Worm (Caenorhabditis elegans) whole organism, L4 larva: Measurements from ENCODE around the gene ceh-62.

Experiments used
- D1046.2 ChIP-seq: fragments of 200-800 bp; sonication (Bioruptor generic); IDR thresholded peaks from 2 replicates; pipeline ENCODE4 v1.3.6; 2022; ENCODE audit warnings: missing genetic modification characterization, missing compliant biosample characterization
- F10B5.3 ChIP-seq: sonication (generic microtip); optimal IDR thresholded peaks from 2 replicates; lab custom pipeline; 2016; ENCODE audit warnings: mild to moderate bottlenecking, missing genetic modification characterization, missing compliant biosample characterization
- F37D6.2 ChIP-seq: sonication (generic microtip); optimal IDR thresholded peaks from 2 replicates; lab custom pipeline; 2016; ENCODE audit warnings: mild to moderate bottlenecking, missing genetic modification characterization, missing compliant biosample characterization
- F44E2.7 ChIP-seq: fragments of 200-800 bp; sonication (Bioruptor generic); IDR thresholded peaks from 2 replicates; pipeline ENCODE4 v2.1.2; 2022; ENCODE audit warnings: missing genetic modification characterization, missing compliant biosample characterization
- F49E8.2 ChIP-seq: sonication (generic microtip); optimal IDR thresholded peaks from 2 replicates; lab custom pipeline; 2016; ENCODE audit warnings: missing compliant biosample characterization, mild to moderate bottlenecking, missing genetic modification characterization, borderline replicate concordance
- Y105C5A.15 ChIP-seq: fragments of 200-800 bp; sonication (Bioruptor generic); IDR thresholded peaks from 2 replicates; pipeline ENCODE4 v1.3.6; 2022; ENCODE audit warnings: missing genetic modification characterization, missing compliant biosample characterization
- Y48G9A.11 ChIP-seq: fragments of 200-800 bp; sonication (Bioruptor generic); IDR thresholded peaks from 2 replicates; pipeline ENCODE4 v1.3.6; 2022; ENCODE audit warnings: missing genetic modification reagents, missing genetic modification characterization, missing compliant biosample characterization
- aha-1 ChIP-seq: fragments of 150-350 bp; peaks from one replicate; lab custom pipeline; 2014; ENCODE audit warnings: missing biosample characterization, missing genetic modification characterization
- attf-4 ChIP-seq: sonication (generic microtip); optimal IDR thresholded peaks from 3 replicates; lab custom pipeline; 2017; ENCODE audit warnings: missing biosample characterization, missing genetic modification characterization
- ceh-28 ChIP-seq: fragments of 150-350 bp; optimal IDR thresholded peaks from 2 replicates; lab custom pipeline; 2014; ENCODE audit warnings: missing biosample characterization, missing genetic modification reagents, missing genetic modification characterization
- ceh-44 ChIP-seq: fragments of 200-800 bp; sonication (Bioruptor generic); IDR thresholded peaks from 2 replicates; pipeline ENCODE4 v1.3.6; 2022; ENCODE audit warnings: missing genetic modification reagents, missing genetic modification characterization, missing compliant biosample characterization
- ceh-82 ChIP-seq: sonication (generic microtip); optimal IDR thresholded peaks from 2 replicates; lab custom pipeline; 2017; ENCODE audit warnings: missing biosample characterization, missing genetic modification characterization
- ctbp-1 ChIP-seq: fragments of 200-800 bp; sonication (Bioruptor generic); IDR thresholded peaks from 2 replicates; pipeline ENCODE4 v1.3.6; 2022; ENCODE audit warnings: missing genetic modification reagents, missing genetic modification characterization, missing compliant biosample characterization
- daf-16 ChIP-seq, 3 experiments: sonication (generic microtip); optimal IDR thresholded peaks; 2 replicates each; lab custom pipeline; 2016 to 2017; ENCODE audit warnings: missing genetic modification characterization in 3 of 3, missing genetic modification reagents in 3 of 3, mild to moderate bottlenecking in 2 of 3, missing compliant biosample characterization in 2 of 3, missing biosample characterization in 1 of 3, moderate library complexity in 1 of 3
- daf-19 ChIP-seq: fragments of 200-800 bp; sonication (Bioruptor generic); conservative IDR thresholded peaks from 2 replicates; pipeline ENCODE4 v1.3.6; 2022; ENCODE audit warnings: missing genetic modification characterization, missing compliant biosample characterization
- dmd-8 ChIP-seq: fragments of 200-800 bp; sonication (Bioruptor generic); IDR thresholded peaks from 2 replicates; pipeline ENCODE4 v1.3.6; 2022; ENCODE audit warnings: missing genetic modification characterization, missing compliant biosample characterization
- dpl-1 ChIP-seq: fragments of 150-350 bp; optimal IDR thresholded peaks from 2 replicates; lab custom pipeline; 2014; ENCODE audit warnings: missing biosample characterization, missing genetic modification reagents, missing genetic modification characterization
- egl-43 ChIP-seq: fragments of 200-800 bp; sonication (Bioruptor generic); IDR thresholded peaks from 2 replicates; pipeline ENCODE4 v1.3.6; 2022; ENCODE audit warnings: missing genetic modification reagents, missing genetic modification characterization, missing compliant biosample characterization
- hlh-11 ChIP-seq: fragments of 200-800 bp; sonication (Bioruptor generic); optimal IDR thresholded peaks from 2 replicates; lab custom pipeline; 2018; ENCODE audit warnings: mild to moderate bottlenecking, missing genetic modification characterization, missing compliant biosample characterization
- hlh-30 ChIP-seq: sonication (generic microtip); optimal IDR thresholded peaks from 2 replicates; lab custom pipeline; 2017; ENCODE audit warnings: antibody characterized with exemption, mild to moderate bottlenecking, missing genetic modification characterization, missing compliant biosample characterization; ENCODE audit not compliant: insufficient read depth
- hmg-1.1 ChIP-seq: fragments of 200-800 bp; sonication (Bioruptor generic); IDR thresholded peaks from 2 replicates; pipeline ENCODE4 v1.3.6; 2022; ENCODE audit warnings: missing genetic modification reagents, missing genetic modification characterization, missing compliant biosample characterization
- lim-7 ChIP-seq: fragments of 200-800 bp; sonication (Bioruptor generic); IDR thresholded peaks from 2 replicates; pipeline ENCODE4 v1.3.6; 2022; ENCODE audit warnings: missing genetic modification characterization, missing compliant biosample characterization
- lin-13 ChIP-seq: fragments of 150-350 bp; optimal IDR thresholded peaks from 2 replicates; lab custom pipeline; 2014; ENCODE audit warnings: missing biosample characterization, missing genetic modification reagents, missing genetic modification characterization
- lin-15B ChIP-seq: fragments of 150-350 bp; sonication (generic microtip); optimal IDR thresholded peaks from 3 replicates; lab custom pipeline; 2014; ENCODE audit warnings: missing biosample characterization, missing genetic modification characterization
- lin-38 ChIP-seq: fragments of 200-800 bp; sonication (Bioruptor generic); IDR thresholded peaks from 2 replicates; pipeline ENCODE4 v1.3.6; 2022; ENCODE audit warnings: missing genetic modification reagents, missing genetic modification characterization, missing compliant biosample characterization
- lin-39 ChIP-seq: fragments of 150-350 bp; optimal IDR thresholded peaks from 2 replicates; lab custom pipeline; 2014; ENCODE audit warnings: missing biosample characterization, missing genetic modification reagents, missing genetic modification characterization
- lir-3 ChIP-seq: sonication (generic microtip); optimal IDR thresholded peaks from 2 replicates; lab custom pipeline; 2016; ENCODE audit warnings: mild to moderate bottlenecking, missing genetic modification characterization, missing compliant biosample characterization
- lsy-2 ChIP-seq, 2 experiments: fragments of 150-350 bp in 1 of 2; sonication (generic microtip) in 1 of 2; optimal IDR thresholded peaks; 2 replicates each; lab custom pipeline; 2014 to 2017; ENCODE audit warnings: missing biosample characterization in 2 of 2, missing genetic modification characterization in 2 of 2
- madf-5 ChIP-seq, 2 experiments: fragments of 200-800 bp; sonication (Bioruptor generic); IDR thresholded peaks; 2 replicates each; pipeline ENCODE4 v1.3.6; 2022; ENCODE audit warnings: missing compliant biosample characterization in 2 of 2, missing genetic modification characterization in 2 of 2
- mdl-1 ChIP-seq, 2 experiments: fragments of 150-350 bp in 1 of 2; sonication (generic microtip) in 1 of 2; optimal IDR thresholded peaks; 2 replicates each; lab custom pipeline; 2014 to 2017; ENCODE audit warnings: missing biosample characterization in 2 of 2, missing genetic modification characterization in 2 of 2
- mdt-29 ChIP-seq: fragments of 200-800 bp; sonication (Bioruptor generic); IDR thresholded peaks from 2 replicates; pipeline ENCODE4 v1.3.6; 2022; ENCODE audit warnings: missing genetic modification reagents, missing genetic modification characterization, missing compliant biosample characterization
- mes-2 ChIP-seq: sonication (generic microtip); optimal IDR thresholded peaks from 2 replicates; lab custom pipeline; 2016; ENCODE audit warnings: missing genotype, mild to moderate bottlenecking, missing genetic modification characterization, missing compliant biosample characterization; ENCODE audit not compliant: poor library complexity, severe bottlenecking
- nhr-11 ChIP-seq: fragments of 150-350 bp; optimal IDR thresholded peaks from 2 replicates; lab custom pipeline; 2014; ENCODE audit warnings: missing biosample characterization, missing genetic modification characterization
- nhr-237 ChIP-seq: sonication (generic microtip); optimal IDR thresholded peaks from 2 replicates; lab custom pipeline; 2017; ENCODE audit warnings: missing biosample characterization, missing genetic modification characterization
- nhr-25 ChIP-seq: sonication (generic microtip); optimal IDR thresholded peaks from 2 replicates; lab custom pipeline; 2017; ENCODE audit warnings: missing genetic modification characterization, mild to moderate bottlenecking, missing compliant biosample characterization, antibody characterized with exemption, moderate library complexity, borderline replicate concordance; ENCODE audit not compliant: insufficient read depth
- nhr-41 ChIP-seq: fragments of 200-800 bp; sonication (Bioruptor generic); IDR thresholded peaks from 2 replicates; pipeline ENCODE4 v1.3.6; 2022; ENCODE audit warnings: missing genetic modification reagents, missing genetic modification characterization, missing compliant biosample characterization
- nhr-42 ChIP-seq: fragments of 200-800 bp; sonication (Bioruptor generic); IDR thresholded peaks from 2 replicates; pipeline ENCODE4 v1.3.6; 2022; ENCODE audit warnings: missing genetic modification characterization, missing compliant biosample characterization
- nhr-48 ChIP-seq: sonication (generic microtip); optimal IDR thresholded peaks from 2 replicates; lab custom pipeline; 2016; ENCODE audit warnings: mild to moderate bottlenecking, missing genetic modification characterization, missing compliant biosample characterization
- nhr-6 ChIP-seq: fragments of 150-350 bp; optimal IDR thresholded peaks from 2 replicates; lab custom pipeline; 2014; ENCODE audit warnings: missing biosample characterization, missing genetic modification characterization
- nhr-77 ChIP-seq: fragments of 150-350 bp; optimal IDR thresholded peaks from 2 replicates; lab custom pipeline; 2014; ENCODE audit warnings: missing biosample characterization, missing genetic modification characterization
- rbr-2 ChIP-seq: sonication (generic microtip); optimal IDR thresholded peaks from 2 replicates; lab custom pipeline; 2016; ENCODE audit warnings: missing genotype, missing genetic modification characterization, missing compliant biosample characterization
- sdz-12 ChIP-seq: fragments of 200-800 bp; sonication (Bioruptor generic); optimal IDR thresholded peaks from 2 replicates; lab custom pipeline; 2018; ENCODE audit warnings: mild to moderate bottlenecking, missing genetic modification characterization, missing compliant biosample characterization
- snpc-4 ChIP-seq: fragments of 150-350 bp; optimal IDR thresholded peaks from 2 replicates; lab custom pipeline; 2014; ENCODE audit warnings: missing biosample characterization, missing genetic modification characterization
- tag-97 ChIP-seq: fragments of 200-800 bp; sonication (Bioruptor generic); IDR thresholded peaks from 2 replicates; pipeline ENCODE4 v1.3.6; 2022; ENCODE audit warnings: missing genetic modification characterization, missing compliant biosample characterization
- unc-39 ChIP-seq: sonication (generic microtip); optimal IDR thresholded peaks from 2 replicates; lab custom pipeline; 2017; ENCODE audit warnings: missing biosample characterization, missing genetic modification characterization
- unc-62 ChIP-seq, 3 experiments: fragments of 150-350 bp in 1 of 3; sonication (generic microtip); optimal IDR thresholded peaks in 2 of 3; peaks in 1 of 3; 1 replicate in 1 of 3; 2 replicates in 2 of 3; lab custom pipeline; 2014 to 2017; ENCODE audit warnings: missing biosample characterization in 3 of 3, missing genetic modification characterization in 3 of 3, missing genetic modification reagents in 3 of 3, missing genotype in 1 of 3
- zag-1 ChIP-seq: fragments of 150-350 bp; optimal IDR thresholded peaks from 2 replicates; lab custom pipeline; 2014; ENCODE audit warnings: missing biosample characterization, missing genetic modification characterization
- zip-2 ChIP-seq: fragments of 150-350 bp; optimal IDR thresholded peaks from 2 replicates; lab custom pipeline; 2014; ENCODE audit warnings: missing biosample characterization, missing genetic modification characterization
- ztf-7 ChIP-seq: fragments of 150-350 bp; optimal IDR thresholded peaks from 2 replicates; lab custom pipeline; 2014; ENCODE audit warnings: missing biosample characterization, missing genetic modification characterization

Gene ceh-62

DNA sequence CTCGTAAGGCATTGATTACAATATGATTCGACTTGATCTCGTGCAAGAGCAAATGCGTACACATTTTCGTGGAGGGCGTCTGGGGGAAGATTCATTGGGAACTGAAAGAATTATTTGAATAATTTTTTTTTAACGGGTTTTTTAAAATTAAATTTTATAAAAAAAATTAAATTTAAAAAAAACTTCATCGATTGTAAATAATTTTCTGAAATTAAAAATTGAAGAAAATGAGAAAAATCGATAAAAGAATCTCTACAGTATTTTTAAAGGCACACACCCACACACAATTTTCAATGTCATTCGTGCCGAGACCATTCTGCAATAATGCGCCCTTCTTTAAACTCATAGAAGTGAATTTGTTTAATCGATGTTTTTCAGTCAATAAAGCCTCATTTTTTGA lies 9.3 kb upstream of the ceh-62 start, which contains the start of gene set-14:
set-14 (minus strand) TSS at position 101 of the 400 bp plus-strand sequence.
- TF ChIP-seq egl-43 (no peak), aha-1 (tag; lab: Kevin White, UChicago) (no peak), F10B5.3 (tag; lab: Kevin White, UChicago) (no peak), lsy-2 (tag; optimal IDR thresholded peaks at IDR 0.05; lab: Kevin White, UChicago) (no peak), D1046.2 (GFP tag; lab: Robert Waterston, UW) (no peak), nhr-42 (GFP tag; lab: Robert Waterston, UW) (no peak)

DNA sequence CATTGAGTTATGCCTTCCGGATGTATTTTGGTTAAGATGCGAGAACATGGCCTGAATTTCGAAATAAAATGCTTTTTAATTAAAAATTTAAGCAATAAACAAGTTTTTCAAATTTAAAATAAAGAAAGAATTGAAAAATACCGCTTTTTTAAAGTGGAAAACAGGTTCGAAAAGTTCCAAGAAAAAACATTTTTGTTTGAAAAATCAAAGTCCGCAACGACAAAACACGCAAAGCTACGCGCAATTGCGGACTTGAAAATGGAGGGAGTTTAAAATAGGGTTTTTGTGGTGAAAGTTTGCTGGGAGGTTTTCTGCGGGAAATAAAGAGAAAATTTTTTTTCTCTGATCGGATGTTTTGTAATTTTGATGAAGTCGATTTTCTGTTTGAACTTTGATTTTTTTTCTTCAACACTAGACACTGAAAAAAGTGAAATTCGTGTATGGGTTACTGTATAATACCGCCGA lies 7.1 kb upstream of the ceh-62 start, which contains the start of gene npp-19:
npp-19 (minus strand) TSS at position 51 of the 465 bp plus-strand sequence.
- no peak for TF ChIP-seq unc-62 (GFP tag; optimal IDR thresholded peaks at IDR 0.05 in 1 of 2; lab: Kevin White, UChicago)
- TF ChIP-seq unc-62 (tag; optimal IDR thresholded peaks at IDR 0.05; lab: Kevin White, UChicago) = no peak
- no peak for TF ChIP-seq mdt-29
- TF ChIP-seq aha-1 (tag; lab: Kevin White, UChicago) = peak; percentile 93
- peak; percentile 54; the same call in 1 of the 2 replicates for TF ChIP-seq hmg-1.1 (GFP tag; lab: Robert Waterston, UW)
- no peak for TF ChIP-seq snpc-4 (tag; lab: Kevin White, UChicago)
- no peak for TF ChIP-seq F10B5.3 (tag; lab: Kevin White, UChicago)
- peak; percentile 30 for TF ChIP-seq hlh-11 (tag; lab: Kevin White, UChicago)
- TF ChIP-seq ztf-7 (tag; lab: Kevin White, UChicago) = no peak
- no peak for TF ChIP-seq zip-2
- no peak for TF ChIP-seq attf-4 (tag; lab: Kevin White, UChicago)
- no peak for TF ChIP-seq nhr-25 (tag; lab: Kevin White, UChicago)
- TF ChIP-seq sdz-12 (GFP tag; lab: Kevin White, UChicago) = no peak
- TF ChIP-seq ceh-82 (tag; lab: Kevin White, UChicago) = no peak
- TF ChIP-seq mes-2 (tag; lab: Kevin White, UChicago) = peak; percentile 83
- no peak for TF ChIP-seq lin-39 (tag; lab: Kevin White, UChicago)
- TF ChIP-seq daf-16 (GFP tag; optimal IDR thresholded peaks at IDR 0.05; lab: Kevin White, UChicago) = no peak
- no peak for TF ChIP-seq daf-16 (tag; optimal IDR thresholded peaks at IDR 0.05; lab: Kevin White, UChicago)
- TF ChIP-seq nhr-48 (tag; lab: Kevin White, UChicago) = no peak
- no peak for TF ChIP-seq ceh-44 (GFP tag; lab: Robert Waterston, UW)
- no peak for TF ChIP-seq nhr-237 (tag; lab: Kevin White, UChicago)
- TF ChIP-seq nhr-6 (tag; lab: Kevin White, UChicago) = peak; percentile 32
- TF ChIP-seq nhr-77 (tag; lab: Kevin White, UChicago) = peak; percentile 35
- TF ChIP-seq tag-97 = no peak
- no peak for TF ChIP-seq D1046.2 (GFP tag; lab: Robert Waterston, UW)
- no peak for TF ChIP-seq daf-19 (GFP tag; lab: Robert Waterston, UW)
- no peak for TF ChIP-seq rbr-2 (tag; lab: Kevin White, UChicago)
- TF ChIP-seq Y105C5A.15 (GFP tag; lab: Robert Waterston, UW) = no peak
- peak; percentile 27 for TF ChIP-seq hlh-30 (tag; lab: Kevin White, UChicago)
- TF ChIP-seq ceh-28 (tag; lab: Kevin White, UChicago) = no peak
- no peak for TF ChIP-seq unc-39 (tag; lab: Kevin White, UChicago)
- no peak for TF ChIP-seq zag-1 (tag; lab: Kevin White, UChicago)
- TF ChIP-seq F37D6.2 (tag; lab: Kevin White, UChicago) = no peak
- TF ChIP-seq ctbp-1 (GFP tag; lab: Robert Waterston, UW) = no peak
- peak in 1 of 2 experiments; percentile 86 for TF ChIP-seq lsy-2 (tag; optimal IDR thresholded peaks at IDR 0.05; lab: Kevin White, UChicago)
- TF ChIP-seq Y48G9A.11 (GFP tag; lab: Robert Waterston, UW) = no peak
- TF ChIP-seq madf-5 (GFP tag; IDR thresholded peaks at IDR 0.05; lab: Robert Waterston, UW) = no peak
- TF ChIP-seq mdl-1 (tag; optimal IDR thresholded peaks at IDR 0.05; lab: Kevin White, UChicago) = no peak
- no peak for TF ChIP-seq lim-7 (GFP tag; lab: Robert Waterston, UW)
- peak; percentile 74 for TF ChIP-seq lin-38
- peak; percentile 99 for TF ChIP-seq dpl-1 (GFP tag; lab: Kevin White, UChicago)
- no peak for TF ChIP-seq lin-13
- no peak for TF ChIP-seq F49E8.2 (tag; lab: Kevin White, UChicago)
- no peak for TF ChIP-seq lir-3 (tag; lab: Kevin White, UChicago)
- peak; percentile 14 for TF ChIP-seq nhr-11
- TF ChIP-seq nhr-41 (GFP tag; lab: Robert Waterston, UW) = no peak
- no peak for TF ChIP-seq F44E2.7 (GFP tag; lab: Robert Waterston, UW)
- TF ChIP-seq dmd-8 (GFP tag; lab: Robert Waterston, UW) = no peak
- no peak for TF ChIP-seq lin-15B
